Worm (Caenorhabditis elegans) whole organism, L3 larva: ENCODE data around the gene srx-4.

ENCODE experiments used
- egl-27 ChIP-seq: sonication (generic microtip); optimal IDR thresholded peaks from 4 replicates; lab custom pipeline; 2017; ENCODE audit warnings: missing biosample characterization, missing genetic modification reagents, missing genetic modification characterization
- elt-2 ChIP-seq: sonication (generic microtip); optimal IDR thresholded peaks from 2 replicates; lab custom pipeline; 2016; ENCODE audit warnings: missing genetic modification reagents, mild to moderate bottlenecking, missing genetic modification characterization, missing compliant biosample characterization
- jun-1 ChIP-seq: fragments of 150-350 bp; optimal IDR thresholded peaks from 2 replicates; lab custom pipeline; 2014; ENCODE audit warnings: missing biosample characterization, missing genetic modification reagents, missing genetic modification characterization
- nfya-1 ChIP-seq: sonication (generic microtip); optimal IDR thresholded peaks from 2 replicates; lab custom pipeline; 2017; ENCODE audit warnings: missing genetic modification characterization, mild to moderate bottlenecking, missing compliant biosample characterization, antibody characterized with exemption, moderate library complexity; ENCODE audit not compliant: insufficient read depth
- nhr-12 ChIP-seq: fragments of 150-350 bp; optimal IDR thresholded peaks from 2 replicates; lab custom pipeline; 2014; ENCODE audit warnings: missing biosample characterization, missing genetic modification characterization
- nhr-25 ChIP-seq: sonication (generic microtip); optimal IDR thresholded peaks from 2 replicates; lab custom pipeline; 2017; ENCODE audit warnings: missing biosample characterization, missing genetic modification characterization
- nhr-67 ChIP-seq: fragments of 150-350 bp; optimal IDR thresholded peaks from 2 replicates; lab custom pipeline; 2014; ENCODE audit warnings: missing biosample characterization, missing genetic modification characterization
- nhr-77 ChIP-seq: fragments of 150-350 bp; optimal IDR thresholded peaks from 2 replicates; lab custom pipeline; 2014; ENCODE audit warnings: missing biosample characterization, missing genetic modification characterization
- pha-4 ChIP-seq: fragments of 150-350 bp; optimal IDR thresholded peaks from 2 replicates; lab custom pipeline; 2014; ENCODE audit warnings: missing biosample characterization, missing genetic modification reagents, missing genetic modification characterization
- pqm-1 ChIP-seq: fragments of 150-350 bp; optimal IDR thresholded peaks from 2 replicates; lab custom pipeline; 2017; ENCODE audit warnings: missing biosample characterization, missing genetic modification characterization, inconsistent platforms
- unc-39 ChIP-seq: sonication (generic microtip); optimal IDR thresholded peaks from 4 replicates; lab custom pipeline; 2017; ENCODE audit warnings: missing biosample characterization, missing genetic modification characterization
- zag-1 ChIP-seq: fragments of 150-350 bp; optimal IDR thresholded peaks from 2 replicates; lab custom pipeline; 2014; ENCODE audit warnings: missing biosample characterization, missing genetic modification characterization
- ztf-11 ChIP-seq: fragments of 150-350 bp; optimal IDR thresholded peaks from 2 replicates; lab custom pipeline; 2014; ENCODE audit warnings: missing biosample characterization, missing genetic modification characterization

DNA sequence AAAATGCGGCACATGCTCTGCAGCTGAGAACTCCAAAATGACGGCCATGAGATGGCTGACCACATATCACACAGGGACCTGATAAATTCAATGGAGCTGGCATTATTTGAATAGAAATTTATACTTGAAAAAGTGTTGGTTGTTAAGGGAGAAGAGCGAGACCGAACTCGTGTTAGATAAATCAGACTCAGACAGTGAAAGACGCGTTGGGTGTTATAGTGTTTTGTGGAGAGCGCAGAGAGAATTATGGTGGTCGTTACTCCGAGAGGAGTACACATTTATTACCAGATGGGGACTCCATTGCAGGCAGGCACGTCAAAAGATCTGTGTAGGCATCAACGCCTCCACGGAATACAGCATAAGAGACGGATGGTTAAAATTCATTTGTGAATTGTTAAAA, 49.8 kb downstream of the srx-4 start, which contains the start of gene nhr-190:
- TF ChIP-seq nhr-12 (no peak), nhr-25 (tag; lab: Kevin White, UChicago) (no peak), nfya-1 (tag; lab: Kevin White, UChicago) (no peak), egl-27 (no peak), ztf-11 (tag; lab: Kevin White, UChicago) (no peak), pha-4 (tag; lab: Kevin White, UChicago) (no peak), elt-2 (tag; lab: Kevin White, UChicago) (no peak), jun-1 (tag; lab: Kevin White, UChicago) (no peak), unc-39 (tag; lab: Kevin White, UChicago) (no peak), zag-1 (tag; lab: Kevin White, UChicago) (no peak), nhr-67 (tag; lab: Kevin White, UChicago) (no peak), nhr-77 (tag; lab: Kevin White, UChicago) (no peak), pqm-1 (tag; lab: Kevin White, UChicago) (no peak)
